Fruit fly (Drosophila melanogaster) whole organism, embryonic: ENCODE results near the gene CG4611.

Experiments
- Aef1 ChIP-seq: fragments of 200-800 bp; sonication (Bioruptor generic); IDR thresholded peaks from 3 replicates; pipeline ENCODE4 v1.3.6; 2022; ENCODE audit warnings: missing biosample characterization, missing genetic modification characterization
- CG10366 ChIP-seq: fragments of 200-800 bp; sonication (Bioruptor generic); IDR thresholded peaks from 2 replicates; pipeline ENCODE4 v1.3.6; 2022; ENCODE audit warnings: missing biosample characterization, missing genetic modification characterization
- CG10959 ChIP-seq: fragments of 200-800 bp; sonication (Bioruptor generic); IDR thresholded peaks from 2 replicates; pipeline ENCODE4 v1.3.6; 2022; ENCODE audit warnings: missing biosample characterization, missing genetic modification characterization
- CG11093 ChIP-seq: fragments of 200-800 bp; sonication (Bioruptor generic); IDR thresholded peaks from 3 replicates; pipeline ENCODE4 v1.3.6; 2022; ENCODE audit warnings: missing biosample characterization, missing genetic modification characterization
- CG12071 ChIP-seq: fragments of 200-800 bp; sonication (Bioruptor generic); optimal IDR thresholded peaks from 3 replicates; lab custom pipeline; 2018; ENCODE audit warnings: missing biosample characterization, mild to moderate bottlenecking, missing genetic modification characterization
- CG12155 ChIP-seq: fragments of 200-800 bp; sonication (Bioruptor generic); optimal IDR thresholded peaks from 3 replicates; lab custom pipeline; 2016; ENCODE audit warnings: missing biosample characterization, missing genetic modification characterization
- CG12236 ChIP-seq: fragments of 200-800 bp; sonication (Bioruptor generic); optimal IDR thresholded peaks from 2 replicates; lab custom pipeline; 2016; ENCODE audit warnings: missing biosample characterization, missing genetic modification characterization
- CG13424 ChIP-seq: fragments of 200-800 bp; sonication (Bioruptor generic); optimal IDR thresholded peaks from 2 replicates; lab custom pipeline; 2019; ENCODE audit warnings: missing biosample characterization, mild to moderate bottlenecking, missing genetic modification characterization, moderate library complexity
- CG13775 ChIP-seq: fragments of 200-800 bp; sonication (Bioruptor generic); optimal IDR thresholded peaks from 3 replicates; lab custom pipeline; 2017; ENCODE audit warnings: missing biosample characterization, mild to moderate bottlenecking, missing genetic modification characterization
- CG14050 ChIP-seq: fragments of 200-800 bp; sonication (Bioruptor generic); IDR thresholded peaks from 3 replicates; pipeline ENCODE4 v1.3.6; 2022; ENCODE audit warnings: missing biosample characterization, missing genetic modification characterization
- CG14710 ChIP-seq: fragments of 200-800 bp; sonication (Bioruptor generic); optimal IDR thresholded peaks from 3 replicates; lab custom pipeline; 2019; ENCODE audit warnings: missing biosample characterization, mild to moderate bottlenecking, missing genetic modification characterization, moderate library complexity
- CG15601 ChIP-seq: fragments of 200-800 bp; sonication (Bioruptor generic); optimal IDR thresholded peaks from 3 replicates; lab custom pipeline; 2019; ENCODE audit warnings: missing biosample characterization, mild to moderate bottlenecking, missing genetic modification characterization, moderate library complexity
- CG15696 ChIP-seq: fragments of 200-800 bp; sonication (Bioruptor generic); optimal IDR thresholded peaks from 2 replicates; lab custom pipeline; 2019; ENCODE audit warnings: missing biosample characterization, mild to moderate bottlenecking, missing genetic modification characterization, moderate library complexity
- CG17328 ChIP-seq: fragments of 200-800 bp; sonication (Bioruptor generic); IDR thresholded peaks from 2 replicates; pipeline ENCODE4 v1.3.6; 2022; ENCODE audit warnings: missing biosample characterization, missing genetic modification characterization
- CG17568 ChIP-seq: fragments of 200-800 bp; sonication (Bioruptor generic); optimal IDR thresholded peaks from 2 replicates; lab custom pipeline; 2018; ENCODE audit warnings: missing biosample characterization, mild to moderate bottlenecking, missing genetic modification characterization, moderate library complexity
- CG3163 ChIP-seq: fragments of 200-800 bp; sonication (Bioruptor generic); optimal IDR thresholded peaks from 3 replicates; lab custom pipeline; 2016; ENCODE audit warnings: missing biosample characterization, missing genetic modification characterization
- CG3281 ChIP-seq: fragments of 200-800 bp; sonication (Bioruptor generic); optimal IDR thresholded peaks from 3 replicates; lab custom pipeline; 2017; ENCODE audit warnings: missing biosample characterization, mild to moderate bottlenecking, missing genetic modification characterization
- CG4730 ChIP-seq: fragments of 200-800 bp; sonication (Bioruptor generic); IDR thresholded peaks from 2 replicates; pipeline ENCODE4 v1.3.6; 2022; ENCODE audit warnings: missing biosample characterization, missing genetic modification characterization
- CG5953 ChIP-seq: fragments of 200-800 bp; sonication (Bioruptor generic); IDR thresholded peaks from 2 replicates; pipeline ENCODE4 v1.3.6; 2022; ENCODE audit warnings: missing biosample characterization, missing genetic modification characterization
- CG7357 ChIP-seq: fragments of 200-800 bp; sonication (Bioruptor generic); IDR thresholded peaks from 3 replicates; pipeline ENCODE4 v1.3.6; 2022; ENCODE audit warnings: missing biosample characterization, missing genetic modification characterization
- CG7556 ChIP-seq: fragments of 200-800 bp; sonication (Bioruptor generic); optimal IDR thresholded peaks from 2 replicates; lab custom pipeline; 2017; ENCODE audit warnings: missing biosample characterization, mild to moderate bottlenecking, missing genetic modification characterization
- CG8089 ChIP-seq: fragments of 200-800 bp; sonication (Bioruptor generic); optimal IDR thresholded peaks from 3 replicates; lab custom pipeline; 2016; ENCODE audit warnings: missing biosample characterization, missing genetic modification characterization
- CG8359 ChIP-seq: fragments of 200-800 bp; sonication (Bioruptor generic); optimal IDR thresholded peaks from 2 replicates; lab custom pipeline; 2017; ENCODE audit warnings: missing biosample characterization, mild to moderate bottlenecking, missing genetic modification characterization, borderline replicate concordance
- CHES-1-like ChIP-seq: fragments of 200-800 bp; sonication (Bioruptor generic); optimal IDR thresholded peaks from 2 replicates; lab custom pipeline; 2016; ENCODE audit warnings: missing biosample characterization, missing genetic modification characterization
- CTCF ChIP-seq: fragments of 200-800 bp; sonication (Bioruptor generic); optimal IDR thresholded peaks from 2 replicates; lab custom pipeline; 2017; ENCODE audit warnings: missing biosample characterization, mild to moderate bottlenecking, missing genetic modification characterization, moderate library complexity
- Dbx ChIP-seq: fragments of 200-800 bp; sonication (Bioruptor generic); IDR thresholded peaks from 3 replicates; pipeline ENCODE4 v1.3.6; 2022; ENCODE audit warnings: missing biosample characterization, missing genetic modification characterization
- Dref ChIP-seq: fragments of 200-800 bp; sonication (Bioruptor generic); IDR thresholded peaks from 2 replicates; pipeline ENCODE4 v1.3.6; 2022; ENCODE audit warnings: missing biosample characterization, missing genetic modification characterization
- Drgx ChIP-seq: fragments of 200-800 bp; sonication (Bioruptor generic); IDR thresholded peaks from 2 replicates; pipeline ENCODE4 v1.3.6; 2022; ENCODE audit warnings: missing biosample characterization, missing genetic modification characterization
- GATAe ChIP-seq: fragments of 200-800 bp; sonication (Bioruptor generic); conservative IDR thresholded peaks from 2 replicates; pipeline ENCODE4 v1.3.6; 2022; ENCODE audit warnings: missing biosample characterization, missing genetic modification characterization
- Hsf ChIP-seq: fragments of 200-800 bp; sonication (Bioruptor generic); optimal IDR thresholded peaks from 3 replicates; lab custom pipeline; 2016; ENCODE audit warnings: missing biosample characterization, missing genetic modification characterization
- Kr ChIP-seq: fragments of 200-800 bp; sonication (Bioruptor generic); optimal IDR thresholded peaks from 2 replicates; lab custom pipeline; 2017; ENCODE audit warnings: missing biosample characterization, mild to moderate bottlenecking, missing genetic modification characterization
- Lpt ChIP-seq: fragments of >200 bp; optimal IDR thresholded peaks from 2 replicates; lab custom pipeline; 2018; ENCODE audit warnings: missing biosample characterization, missing genetic modification characterization
- Mad ChIP-seq: fragments of 200-800 bp; sonication (Bioruptor generic); optimal IDR thresholded peaks from 2 replicates; lab custom pipeline; 2016; ENCODE audit warnings: missing biosample characterization, missing genetic modification characterization
- Mes4 ChIP-seq: fragments of 200-800 bp; sonication (Bioruptor generic); optimal IDR thresholded peaks from 2 replicates; lab custom pipeline; 2016; ENCODE audit warnings: missing biosample characterization, missing genetic modification characterization
- Oaz ChIP-seq: fragments of 200-800 bp; sonication (Bioruptor generic); IDR thresholded peaks from 2 replicates; pipeline ENCODE4 v1.3.6; 2022; ENCODE audit warnings: missing biosample characterization, missing genetic modification characterization
- Six4 ChIP-seq: fragments of 200-800 bp; sonication (Bioruptor generic); optimal IDR thresholded peaks from 2 replicates; lab custom pipeline; 2016; ENCODE audit warnings: missing biosample characterization, missing genetic modification characterization
- abd-A ChIP-seq: fragments of 200-800 bp; sonication (Bioruptor generic); optimal IDR thresholded peaks from 3 replicates; lab custom pipeline; 2019; ENCODE audit warnings: missing biosample characterization, mild to moderate bottlenecking, missing genetic modification characterization, moderate library complexity
- cas ChIP-seq: fragments of 200-800 bp; sonication (Bioruptor generic); IDR thresholded peaks from 2 replicates; pipeline ENCODE4 v1.3.6; 2022; ENCODE audit warnings: missing biosample characterization, missing genetic modification characterization
- chm ChIP-seq: fragments of 200-800 bp; sonication (Bioruptor generic); IDR thresholded peaks from 2 replicates; pipeline ENCODE4 v1.3.6; 2022; ENCODE audit warnings: missing biosample characterization, missing genetic modification characterization
- da ChIP-seq: fragments of 200-800 bp; sonication (Bioruptor generic); optimal IDR thresholded peaks from 2 replicates; lab custom pipeline; 2016; ENCODE audit warnings: missing biosample characterization, missing genetic modification characterization
- fd102C ChIP-seq: fragments of 200-800 bp; sonication (Bioruptor generic); optimal IDR thresholded peaks from 2 replicates; lab custom pipeline; 2018; ENCODE audit warnings: missing biosample characterization, mild to moderate bottlenecking, missing genetic modification characterization, moderate library complexity
- gcm2 ChIP-seq: fragments of 200-800 bp; sonication (Bioruptor generic); optimal IDR thresholded peaks from 2 replicates; lab custom pipeline; 2016; ENCODE audit warnings: missing biosample characterization, missing genetic modification characterization
- gfzf ChIP-seq: fragments of 200-800 bp; sonication (Bioruptor generic); optimal IDR thresholded peaks from 2 replicates; lab custom pipeline; 2016; ENCODE audit warnings: missing biosample characterization, mild to moderate bottlenecking, missing genetic modification characterization, moderate library complexity
- jumu ChIP-seq: fragments of 200-800 bp; sonication (Bioruptor generic); optimal IDR thresholded peaks from 3 replicates; lab custom pipeline; 2016; ENCODE audit warnings: missing biosample characterization, missing genetic modification characterization
- luna ChIP-seq: fragments of 200-800 bp; sonication (Bioruptor generic); optimal IDR thresholded peaks from 2 replicates; lab custom pipeline; 2016; ENCODE audit warnings: missing biosample characterization, missing genetic modification characterization
- mam ChIP-seq: fragments of 200-800 bp; sonication (Bioruptor generic); optimal IDR thresholded peaks from 3 replicates; lab custom pipeline; 2016; ENCODE audit warnings: missing biosample characterization, missing genetic modification characterization
- mld ChIP-seq: fragments of 200-800 bp; sonication (Bioruptor generic); IDR thresholded peaks from 3 replicates; pipeline ENCODE4 v1.3.6; 2022; ENCODE audit warnings: missing biosample characterization, missing genetic modification characterization; ENCODE audit not compliant: partially characterized antibody
- peb ChIP-seq: fragments of 200-800 bp; sonication (Bioruptor generic); IDR thresholded peaks from 2 replicates; pipeline ENCODE4 v1.3.6; 2022; ENCODE audit warnings: missing biosample characterization, missing genetic modification characterization
- row ChIP-seq: fragments of 200-800 bp; sonication (Bioruptor generic); IDR thresholded peaks from 3 replicates; pipeline ENCODE4 v1.3.6; 2022; ENCODE audit warnings: missing biosample characterization, missing genetic modification characterization
- schlank ChIP-seq: fragments of 200-800 bp; sonication (Bioruptor generic); optimal IDR thresholded peaks from 2 replicates; lab custom pipeline; 2018; ENCODE audit warnings: missing biosample characterization, mild to moderate bottlenecking, missing genetic modification characterization
- tx ChIP-seq: fragments of 200-800 bp; sonication (Bioruptor generic); optimal IDR thresholded peaks from 2 replicates; lab custom pipeline; 2016; ENCODE audit warnings: missing biosample characterization, missing genetic modification characterization
- vnd ChIP-seq: fragments of 200-800 bp; sonication (Bioruptor generic); IDR thresholded peaks from 3 replicates; pipeline ENCODE4 v1.3.6; 2022; ENCODE audit warnings: missing biosample characterization, missing genetic modification characterization; ENCODE audit not compliant: partially characterized antibody
- zen ChIP-seq: fragments of 200-800 bp; sonication (Bioruptor generic); optimal IDR thresholded peaks from 3 replicates; lab custom pipeline; 2018; ENCODE audit warnings: missing biosample characterization, mild to moderate bottlenecking, missing genetic modification characterization, moderate library complexity

The CG4611 gene

dm6 chr3L:5139312-5139711 lies 3.1 kb downstream of the CG4611 start, which contains the start of the genes Tcs5 and CHMP2B (continued):
- TF ChIP-seq fd102C (GFP tag; lab: Kevin White, UChicago) (peak; percentile 98), CG12236 (GFP tag; lab: Kevin White, UChicago) (peak; percentile 99), CTCF (GFP tag; lab: Kevin White, UChicago) (peak; percentile 77), CG15696 (tag; lab: Kevin White, UChicago) (peak; percentile 100), Hsf (peak; percentile 100), CHES-1-like (peak; percentile 99), cas (peak; percentile 100), abd-A (tag; lab: Kevin White, UChicago) (no peak), CG7556 (GFP tag; lab: Kevin White, UChicago) (peak; percentile 99), CG4730 (GFP tag; lab: Robert Waterston, UW) (peak; percentile 100), Lpt (GFP tag; lab: Kevin White, UChicago) (no peak), Dbx (peak; percentile 100), schlank (peak; percentile 99), CG14050 (GFP tag; lab: Robert Waterston, UW) (peak; percentile 100), CG13775 (GFP tag; lab: Kevin White, UChicago) (peak; percentile 100), Oaz (GFP tag; lab: Robert Waterston, UW) (peak; percentile 100), mld (no peak), CG3163 (GFP tag; lab: Kevin White, UChicago) (peak; percentile 95), zen (peak; percentile 100), tx (GFP tag; lab: Kevin White, UChicago) (peak; percentile 99), Mad (peak; percentile 100), vnd (GFP tag; lab: Robert Waterston, UW) (no peak), CG12155 (GFP tag; lab: Kevin White, UChicago) (peak; percentile 99), Aef1 (GFP tag; lab: Robert Waterston, UW) (peak; percentile 100), CG5953 (peak; percentile 100), CG3281 (peak; percentile 99), gfzf (GFP tag; lab: Kevin White, UChicago) (peak; percentile 44), Drgx (GFP tag; lab: Robert Waterston, UW) (peak; percentile 100), gcm2 (GFP tag; lab: Kevin White, UChicago) (peak; percentile 99), da (GFP tag; lab: Kevin White, UChicago) (peak; percentile 99), CG15601 (tag; lab: Kevin White, UChicago) (peak; percentile 99), Kr (GFP tag; lab: Kevin White, UChicago) (peak; percentile 94), Dref (GFP tag; lab: Robert Waterston, UW) (peak; percentile 61), CG7357 (GFP tag; lab: Robert Waterston, UW) (peak; percentile 100), GATAe (peak; percentile 100), CG8089 (peak; percentile 99), CG8359 (GFP tag; lab: Kevin White, UChicago) (peak; percentile 96), CG11093 (GFP tag; lab: Robert Waterston, UW) (peak; percentile 100), mam (GFP tag; lab: Kevin White, UChicago) (peak; percentile 100), CG17328 (GFP tag; lab: Robert Waterston, UW) (peak; percentile 100), CG10959 (GFP tag; lab: Robert Waterston, UW) (peak; percentile 100), peb (GFP tag; lab: Robert Waterston, UW) (peak; percentile 100), CG17568 (GFP tag; lab: Kevin White, UChicago) (no peak), Six4 (GFP tag; lab: Kevin White, UChicago) (peak; percentile 100), CG14710 (tag; lab: Kevin White, UChicago) (peak; percentile 99), CG13424 (tag; lab: Kevin White, UChicago) (peak; percentile 100), CG10366 (GFP tag; lab: Robert Waterston, UW) (peak; percentile 100), luna (GFP tag; lab: Kevin White, UChicago) (peak; percentile 99), CG12071 (peak; percentile 99), jumu (GFP tag; lab: Kevin White, UChicago) (peak; percentile 100), Mes4 (GFP tag; lab: Kevin White, UChicago) (peak; percentile 99), chm (GFP tag; lab: Robert Waterston, UW) (peak; percentile 100), row (GFP tag; lab: Robert Waterston, UW) (peak; percentile 100)
